Fruit fly (Drosophila melanogaster) whole organism, embryonic: ENCODE results near the gene CG33489.
A peak's percentile ranks its signal among the peaks of the same experiment; 100 is the strongest.

ENCODE experiments used
- Adf1 ChIP-seq: fragments of 200-800 bp; sonication (Bioruptor generic); IDR thresholded peaks from 2 replicates; pipeline ENCODE4 v1.3.6; 2022; ENCODE audit warnings: missing biosample characterization, missing genetic modification characterization
- C15 ChIP-seq: fragments of 200-800 bp; sonication (Bioruptor generic); IDR thresholded peaks from 3 replicates; pipeline ENCODE4 v1.3.6; 2022; ENCODE audit warnings: missing biosample characterization, missing genetic modification characterization
- CG10209 ChIP-seq: fragments of 200-800 bp; sonication (Bioruptor generic); optimal IDR thresholded peaks from 3 replicates; lab custom pipeline; 2017; ENCODE audit warnings: missing biosample characterization, mild to moderate bottlenecking, missing genetic modification characterization, missing genetic modification reagents
- CG11695 ChIP-seq: fragments of 200-800 bp; sonication (Bioruptor generic); IDR thresholded peaks from 3 replicates; pipeline ENCODE4 v1.3.6; 2022; ENCODE audit warnings: missing biosample characterization, missing genetic modification characterization
- CG12155 ChIP-seq: fragments of 200-800 bp; sonication (Bioruptor generic); optimal IDR thresholded peaks from 3 replicates; lab custom pipeline; 2016; ENCODE audit warnings: missing biosample characterization, missing genetic modification characterization
- CG12299 ChIP-seq: fragments of 200-800 bp; sonication (Bioruptor generic); optimal IDR thresholded peaks from 2 replicates; lab custom pipeline; 2018; ENCODE audit warnings: missing biosample characterization, mild to moderate bottlenecking, missing genetic modification characterization
- CG13287 ChIP-seq: fragments of 200-800 bp; sonication (Bioruptor generic); IDR thresholded peaks from 2 replicates; pipeline ENCODE4 v1.3.6; 2022; ENCODE audit warnings: missing biosample characterization, missing genetic modification characterization; ENCODE audit not compliant: partially characterized antibody
- CG13296 ChIP-seq: fragments of 200-800 bp; sonication (Bioruptor generic); optimal IDR thresholded peaks from 3 replicates; lab custom pipeline; 2018; ENCODE audit warnings: missing biosample characterization, mild to moderate bottlenecking, missing genetic modification characterization
- CG13624 ChIP-seq: fragments of 200-800 bp; sonication (Bioruptor generic); optimal IDR thresholded peaks from 2 replicates; lab custom pipeline; 2016; ENCODE audit warnings: missing biosample characterization, missing genetic modification characterization
- CG15011 ChIP-seq: fragments of 200-800 bp; sonication (Bioruptor generic); optimal IDR thresholded peaks from 3 replicates; lab custom pipeline; 2018; ENCODE audit warnings: missing biosample characterization, mild to moderate bottlenecking, missing genetic modification characterization
- CG15479 ChIP-seq: fragments of 200-800 bp; sonication (Bioruptor generic); optimal IDR thresholded peaks from 3 replicates; lab custom pipeline; 2019; ENCODE audit warnings: missing biosample characterization, mild to moderate bottlenecking, missing genetic modification characterization, moderate library complexity
- CG15514 ChIP-seq: fragments of 200-800 bp; sonication (Bioruptor generic); optimal IDR thresholded peaks from 3 replicates; lab custom pipeline; 2017; ENCODE audit warnings: missing biosample characterization, missing genetic modification characterization, mild to moderate bottlenecking, moderate library complexity, missing genetic modification reagents
- CG17385 ChIP-seq: fragments of 200-800 bp; sonication (Bioruptor generic); optimal IDR thresholded peaks from 3 replicates; lab custom pipeline; 2018; ENCODE audit warnings: missing biosample characterization, mild to moderate bottlenecking, missing genetic modification characterization
- CG1792 ChIP-seq: fragments of 200-800 bp; sonication (Bioruptor generic); optimal IDR thresholded peaks from 2 replicates; lab custom pipeline; 2016; ENCODE audit warnings: missing biosample characterization, missing genetic modification characterization
- CG2116 ChIP-seq: fragments of 200-800 bp; sonication (Bioruptor generic); optimal IDR thresholded peaks from 3 replicates; lab custom pipeline; 2018; ENCODE audit warnings: missing biosample characterization, mild to moderate bottlenecking, missing genetic modification characterization
- CG2875 ChIP-seq: fragments of 200-800 bp; sonication (Bioruptor generic); optimal IDR thresholded peaks from 2 replicates; lab custom pipeline; 2017; ENCODE audit warnings: missing biosample characterization, mild to moderate bottlenecking, missing genetic modification characterization, missing genetic modification reagents
- CG6683 ChIP-seq: fragments of 200-800 bp; sonication (Bioruptor generic); optimal IDR thresholded peaks from 2 replicates; lab custom pipeline; 2017; ENCODE audit warnings: missing biosample characterization, mild to moderate bottlenecking, missing genetic modification characterization, missing genetic modification reagents
- CG6765 ChIP-seq: fragments of 200-800 bp; sonication (Bioruptor generic); optimal IDR thresholded peaks from 3 replicates; lab custom pipeline; 2017; ENCODE audit warnings: missing biosample characterization, mild to moderate bottlenecking, missing genetic modification characterization
- CG6791 ChIP-seq: fragments of 200-800 bp; sonication (Bioruptor generic); IDR thresholded peaks from 3 replicates; pipeline ENCODE4 v1.3.6; 2022; ENCODE audit warnings: missing biosample characterization, missing genetic modification characterization; ENCODE audit not compliant: partially characterized antibody
- Camta ChIP-seq: fragments of 200-800 bp; sonication (Bioruptor generic); optimal IDR thresholded peaks from 2 replicates; lab custom pipeline; 2016; ENCODE audit warnings: missing biosample characterization, missing genetic modification characterization
- D19B ChIP-seq: fragments of 200-800 bp; sonication (Bioruptor generic); optimal IDR thresholded peaks from 2 replicates; lab custom pipeline; 2017; ENCODE audit warnings: missing biosample characterization, mild to moderate bottlenecking, missing genetic modification characterization
- Dek ChIP-seq: fragments of 200-800 bp; sonication (Bioruptor generic); optimal IDR thresholded peaks from 3 replicates; lab custom pipeline; 2019; ENCODE audit warnings: missing biosample characterization, mild to moderate bottlenecking, missing genetic modification characterization, moderate library complexity
- Doc2 ChIP-seq: fragments of 200-800 bp; sonication (Bioruptor generic); IDR thresholded peaks from 2 replicates; pipeline ENCODE4 v1.3.6; 2022; ENCODE audit warnings: missing biosample characterization, missing genetic modification characterization
- Fer3 ChIP-seq: fragments of 200-800 bp; sonication (Bioruptor generic); optimal IDR thresholded peaks from 2 replicates; lab custom pipeline; 2018; ENCODE audit warnings: missing biosample characterization, mild to moderate bottlenecking, missing genetic modification characterization, moderate library complexity
- HmgD ChIP-seq: fragments of 200-800 bp; sonication (Bioruptor generic); optimal IDR thresholded peaks from 3 replicates; lab custom pipeline; 2016; ENCODE audit warnings: missing biosample characterization, missing genetic modification characterization
- Hmr ChIP-seq: fragments of 200-800 bp; sonication (Bioruptor generic); optimal IDR thresholded peaks from 3 replicates; lab custom pipeline; 2017; ENCODE audit warnings: mild to moderate bottlenecking, missing biosample characterization, missing genetic modification reagents, missing genetic modification characterization
- Hr78 ChIP-seq, 2 experiments: fragments of 200-800 bp in 1 of 2; fragments of >200 bp in 1 of 2; sonication (Bioruptor generic) in 1 of 2; optimal IDR thresholded peaks; 2 replicates each; lab custom pipeline; 2017 to 2019; ENCODE audit warnings: missing biosample characterization in 2 of 2, missing genetic modification characterization in 2 of 2, mild to moderate bottlenecking in 1 of 2, moderate library complexity in 1 of 2
- Kr ChIP-seq: fragments of 200-800 bp; sonication (Bioruptor generic); optimal IDR thresholded peaks from 2 replicates; lab custom pipeline; 2017; ENCODE audit warnings: missing biosample characterization, mild to moderate bottlenecking, missing genetic modification characterization
- Mad ChIP-seq: fragments of 200-800 bp; sonication (Bioruptor generic); optimal IDR thresholded peaks from 2 replicates; lab custom pipeline; 2016; ENCODE audit warnings: missing biosample characterization, missing genetic modification characterization
- Optix ChIP-seq: fragments of 200-800 bp; sonication (Bioruptor generic); IDR thresholded peaks from 3 replicates; pipeline ENCODE4 v1.3.6; 2022; ENCODE audit warnings: missing biosample characterization, missing genetic modification characterization
- Xrp1 ChIP-seq: fragments of 200-800 bp; sonication (Bioruptor generic); IDR thresholded peaks from 2 replicates; pipeline ENCODE4 v1.3.6; 2022; ENCODE audit warnings: missing biosample characterization, missing genetic modification characterization
- bab2 ChIP-seq: fragments of 200-800 bp; sonication (Bioruptor generic); optimal IDR thresholded peaks from 2 replicates; lab custom pipeline; 2016; ENCODE audit warnings: missing biosample characterization, missing genetic modification characterization
- bcd ChIP-seq: fragments of 200-800 bp; sonication (Bioruptor generic); optimal IDR thresholded peaks from 2 replicates; lab custom pipeline; 2017; ENCODE audit warnings: missing biosample characterization, mild to moderate bottlenecking, missing genetic modification characterization
- caup ChIP-seq: fragments of 200-800 bp; sonication (Bioruptor generic); optimal IDR thresholded peaks from 3 replicates; lab custom pipeline; 2017; ENCODE audit warnings: missing biosample characterization, mild to moderate bottlenecking, missing genetic modification characterization, moderate library complexity; ENCODE audit not compliant: severe bottlenecking
- chm ChIP-seq: fragments of 200-800 bp; sonication (Bioruptor generic); IDR thresholded peaks from 2 replicates; pipeline ENCODE4 v1.3.6; 2022; ENCODE audit warnings: missing biosample characterization, missing genetic modification characterization
- ems ChIP-seq: fragments of 200-800 bp; sonication (Bioruptor generic); optimal IDR thresholded peaks from 3 replicates; lab custom pipeline; 2016; ENCODE audit warnings: missing biosample characterization, missing genetic modification characterization
- exex ChIP-seq: fragments of 200-800 bp; sonication (Bioruptor generic); optimal IDR thresholded peaks from 4 replicates; lab custom pipeline; 2018; ENCODE audit warnings: missing biosample characterization, mild to moderate bottlenecking, missing genetic modification characterization, moderate library complexity
- fd102C ChIP-seq: fragments of 200-800 bp; sonication (Bioruptor generic); optimal IDR thresholded peaks from 2 replicates; lab custom pipeline; 2018; ENCODE audit warnings: missing biosample characterization, mild to moderate bottlenecking, missing genetic modification characterization, moderate library complexity
- grn ChIP-seq: fragments of 200-800 bp; sonication (Bioruptor generic); optimal IDR thresholded peaks from 3 replicates; lab custom pipeline; 2017; ENCODE audit warnings: missing biosample characterization, missing genetic modification characterization
- gro ChIP-seq: fragments of 200-800 bp; sonication (Bioruptor generic); optimal IDR thresholded peaks from 2 replicates; lab custom pipeline; 2016; ENCODE audit warnings: missing biosample characterization, missing genetic modification characterization
- gsb ChIP-seq: fragments of 200-800 bp; sonication (Bioruptor generic); IDR thresholded peaks from 2 replicates; pipeline ENCODE4 v1.3.6; 2022; ENCODE audit warnings: missing biosample characterization, missing genetic modification characterization
- jigr1 ChIP-seq: fragments of 200-800 bp; sonication (Bioruptor generic); IDR thresholded peaks from 3 replicates; pipeline ENCODE4 v1.3.6; 2022; ENCODE audit warnings: missing biosample characterization, missing genetic modification characterization
- maf-S ChIP-seq: fragments of 200-800 bp; sonication (Bioruptor generic); optimal IDR thresholded peaks from 2 replicates; lab custom pipeline; 2016; ENCODE audit warnings: missing biosample characterization, missing genetic modification characterization
- mam ChIP-seq: fragments of 200-800 bp; sonication (Bioruptor generic); optimal IDR thresholded peaks from 3 replicates; lab custom pipeline; 2016; ENCODE audit warnings: missing biosample characterization, missing genetic modification characterization
- mld ChIP-seq: fragments of 200-800 bp; sonication (Bioruptor generic); IDR thresholded peaks from 3 replicates; pipeline ENCODE4 v1.3.6; 2022; ENCODE audit warnings: missing biosample characterization, missing genetic modification characterization; ENCODE audit not compliant: partially characterized antibody
- pan ChIP-seq, 4 experiments: fragments of >200 bp in 3 of 4; fragments of 200-800 bp in 1 of 4; sonication (Bioruptor generic) in 1 of 4; optimal IDR thresholded peaks in 3 of 4; IDR thresholded peaks in 1 of 4; 2 replicates each; pipeline versions ENCODE4 v1.3.6 to Lab custom; 2017 to 2022; ENCODE audit warnings: missing biosample characterization in 2 of 4, missing genetic modification characterization in 2 of 4, mixed read lengths in 1 of 4
- run ChIP-seq: fragments of 200-800 bp; sonication (Bioruptor generic); optimal IDR thresholded peaks from 3 replicates; lab custom pipeline; 2018; ENCODE audit warnings: missing biosample characterization, mild to moderate bottlenecking, missing genetic modification characterization
- sima ChIP-seq: fragments of 200-800 bp; sonication (Bioruptor generic); optimal IDR thresholded peaks from 2 replicates; lab custom pipeline; 2016; ENCODE audit warnings: missing biosample characterization, missing genetic modification characterization
- sug ChIP-seq: fragments of 200-800 bp; optimal IDR thresholded peaks from 2 replicates; lab custom pipeline; 2019; ENCODE audit warnings: missing biosample characterization, mild to moderate bottlenecking, missing genetic modification characterization, moderate library complexity

Gene CG33489

dm6 chr3L:11580919-11581318 is 4.1 kb upstream of the CG33489 start, which contains the start of gene CG43391:
TSS of gene CG43391 (minus strand) at chr3L:11581019.
- TF ChIP-seq CG2116 (no peak), bcd (GFP tag; lab: Kevin White, UChicago) (no peak), CG13287 (GFP tag; lab: Robert Waterston, UW) (no peak), Xrp1 (GFP tag; lab: Robert Waterston, UW) (no peak), CG1792 (no peak), grn (GFP tag; lab: Kevin White, UChicago) (no peak), C15 (no peak), CG11695 (GFP tag; lab: Robert Waterston, UW) (no peak), bab2 (GFP tag; lab: Kevin White, UChicago) (no peak)
- TF ChIP-seq, all 482 proteins: peak for 0

dm6 chr3L:11579919-11580318 is 3.1 kb upstream of the CG33489 start, which contains the start of gene CG43390:
TSS of gene CG43390 (minus strand) at chr3L:11579950.
- TF ChIP-seq sug (peak; percentile 39), CG6765 (GFP tag; lab: Kevin White, UChicago) (peak; percentile 70), Hmr (GFP tag; lab: Kevin White, UChicago) (peak; percentile 86), CG17385 (GFP tag; lab: Kevin White, UChicago) (peak; percentile 47), exex (peak; percentile 40), HmgD (no peak), gro (GFP tag; lab: Kevin White, UChicago) (peak; percentile 59), CG2875 (GFP tag; lab: Kevin White, UChicago) (peak; percentile 7), CG6683 (GFP tag; lab: Kevin White, UChicago) (peak; percentile 7), D19B (GFP tag; lab: Kevin White, UChicago) (peak; percentile 9), run (tag; lab: Kevin White, UChicago) (no peak), Kr (GFP tag; lab: Kevin White, UChicago) (no peak), Fer3 (tag; lab: Kevin White, UChicago) (peak; percentile 60), CG12299 (tag; lab: Kevin White, UChicago) (peak; percentile 69), CG13296 (GFP tag; lab: Kevin White, UChicago) (no peak), pan (optimal IDR thresholded peaks at IDR 0.05; lab: Kevin White, UChicago) (no peak), pan (GFP tag; optimal IDR thresholded peaks at IDR 0.05 in 1 of 2, IDR thresholded peaks at IDR 0.05 in 1 of 2) (no peak), jigr1 (GFP tag; lab: Robert Waterston, UW) (no peak), Optix (no peak), CG12155 (GFP tag; lab: Kevin White, UChicago) (no peak), CG15011 (GFP tag; lab: Kevin White, UChicago) (peak; percentile 65), mam (GFP tag; lab: Kevin White, UChicago) (peak; percentile 10), Dek (peak; percentile 72), chm (GFP tag; lab: Robert Waterston, UW) (no peak), Mad (no peak), maf-S (peak; percentile 7), CG6791 (GFP tag; lab: Robert Waterston, UW) (no peak), Adf1 (GFP tag; lab: Robert Waterston, UW) (peak; percentile 37; the same call in 1 of the 2 replicates), CG15479 (GFP tag; lab: Kevin White, UChicago) (no peak), CG10209 (GFP tag; lab: Kevin White, UChicago) (peak; percentile 66), CG13624 (GFP tag; lab: Kevin White, UChicago) (no peak), gsb (peak; percentile 66), Camta (peak; percentile 7), Doc2 (GFP tag; lab: Robert Waterston, UW) (no peak), sima (no peak), ems (GFP tag; lab: Kevin White, UChicago) (no peak), Hr78 (GFP tag; optimal IDR thresholded peaks at IDR 0.05; lab: Kevin White, UChicago) (no peak), fd102C (no peak), mld (GFP tag; lab: Robert Waterston, UW) (no peak), caup (GFP tag; lab: Kevin White, UChicago) (peak; percentile 94), CG15514 (GFP tag; lab: Kevin White, UChicago) (peak; percentile 38)
